Fruit fly (Drosophila melanogaster): ENCODE results near the gene ckd.

Gene ckd

dm6 chr3L:3259703-3260102, 2.0 kb downstream of the ckd start (continued):
- TF ChIP-seq topi (GFP tag; optimal IDR thresholded peaks at IDR 0.05) (peak; percentile 87), CG1621 (tag; optimal IDR thresholded peaks at IDR 0.05) (peak; percentile 91), dsx (GFP tag; optimal IDR thresholded peaks at IDR 0.05; ENCODE audit: poor library complexity, severe bottlenecking) (peak; percentile 93), CG3919 (GFP tag; optimal IDR thresholded peaks at IDR 0.05) (peak; percentile 87), svp (GFP tag) (peak; percentile 91), acj6 (GFP tag; optimal IDR thresholded peaks at IDR 0.05) (peak; percentile 88), CG6792 (GFP tag; optimal IDR thresholded peaks at IDR 0.05) (peak; percentile 91), CG6276 (GFP tag; optimal IDR thresholded peaks at IDR 0.05) (peak; percentile 79)

dm6 chr3L:3261642-3262041, 4.0 kb downstream of the ckd start:
- TF ChIP-seq Ets96B (tag; optimal IDR thresholded peaks at IDR 0.05) = no peak
- no peak for TF ChIP-seq lz (GFP tag; optimal IDR thresholded peaks at IDR 0.05)
- no peak for TF ChIP-seq acj6 (GFP tag; optimal IDR thresholded peaks at IDR 0.05)
- TF ChIP-seq spab (GFP tag; optimal IDR thresholded peaks at IDR 0.05) = no peak
- no peak for TF ChIP-seq fd59A (GFP tag; optimal IDR thresholded peaks at IDR 0.05)
- no peak for TF ChIP-seq Eip75B (GFP tag; optimal IDR thresholded peaks at IDR 0.05)
- TF ChIP-seq CG15336 (GFP tag; IDR thresholded peaks at IDR 0.05) = no peak
- TF ChIP-seq CG6792 (GFP tag; optimal IDR thresholded peaks at IDR 0.05) = no peak
- no peak for TF ChIP-seq CG11762 (GFP tag; optimal IDR thresholded peaks at IDR 0.05; ENCODE audit: insufficient read depth)

dm6 chr3L:3266306-3266705, 8.6 kb downstream of the ckd start:
- TF ChIP-seq CG6854 (GFP tag; optimal IDR thresholded peaks at IDR 0.05) = no peak
- no peak for TF ChIP-seq Hr39 (GFP tag; optimal IDR thresholded peaks at IDR 0.05)
- TF ChIP-seq fd59A (GFP tag; optimal IDR thresholded peaks at IDR 0.05) = no peak
- no peak for TF ChIP-seq esn (GFP tag; optimal IDR thresholded peaks at IDR 0.05)
- no peak for TF ChIP-seq CG11902 (GFP tag; optimal IDR thresholded peaks at IDR 0.05)
- TF ChIP-seq pdm3 (GFP tag; optimal IDR thresholded peaks at IDR 0.05) = no peak
- no peak for TF ChIP-seq Ets21C (GFP tag; optimal IDR thresholded peaks at IDR 0.05)
- TF ChIP-seq CG8119 (GFP tag; IDR thresholded peaks at IDR 0.05) = no peak
- TF ChIP-seq ss (GFP tag; optimal IDR thresholded peaks at IDR 0.05) = no peak

- TF ChIP-seq esn (GFP tag; optimal IDR thresholded peaks at IDR 0.05) (no peak), CG1621 (tag; optimal IDR thresholded peaks at IDR 0.05) (no peak), fd85E (GFP tag; optimal IDR thresholded peaks at IDR 0.05) (no peak), Hr39 (GFP tag; optimal IDR thresholded peaks at IDR 0.05) (no peak), CG8319 (GFP tag; optimal IDR thresholded peaks at IDR 0.05) (no peak), CG11294 (GFP tag; IDR thresholded peaks at IDR 0.05) (no peak)
Measured at dm6 chr3L:3268161-3268560, 10.5 kb downstream of the ckd start, which contains the start of gene CG34265. TSS of gene CG34265 (plus strand) at chr3L:3268461.

- TF ChIP-seq CG6163 (GFP tag; IDR thresholded peaks at IDR 0.05) (peak; percentile 30; the same call in 1 of the 3 replicates), Sox14 (GFP tag; optimal IDR thresholded peaks at IDR 0.05) (no peak), CG6276 (GFP tag; optimal IDR thresholded peaks at IDR 0.05) (no peak), Eip78C (GFP tag) (peak; percentile 54), topi (GFP tag; optimal IDR thresholded peaks at IDR 0.05) (no peak), Gug (GFP tag; IDR thresholded peaks at IDR 0.05) (no peak)
Measured at dm6 chr3L:3270736-3271135, 13.1 kb downstream of the ckd start, which contains the start of gene CG14960. TSS of gene CG14960 (plus strand) at chr3L:3271036.

- TF ChIP-seq CG32006 (GFP tag; optimal IDR thresholded peaks at IDR 0.05) = peak; percentile 54
- TF ChIP-seq CG8632 (GFP tag; optimal IDR thresholded peaks at IDR 0.05) = no peak
- peak; percentile 59 for TF ChIP-seq Blimp-1 (GFP tag; optimal IDR thresholded peaks at IDR 0.05)
- no peak for TF ChIP-seq fd85E (GFP tag; optimal IDR thresholded peaks at IDR 0.05)
- TF ChIP-seq CG6792 (GFP tag; optimal IDR thresholded peaks at IDR 0.05) = no peak
- no peak for TF ChIP-seq topi (GFP tag; optimal IDR thresholded peaks at IDR 0.05)
- peak; percentile 76 for TF ChIP-seq Eip78C (GFP tag)
- no peak for TF ChIP-seq CG11902 (GFP tag; optimal IDR thresholded peaks at IDR 0.05)
- no peak for TF ChIP-seq acj6 (GFP tag; optimal IDR thresholded peaks at IDR 0.05)
- TF ChIP-seq CG9139 (GFP tag; optimal IDR thresholded peaks at IDR 0.05) = no peak
- TF ChIP-seq achi (GFP tag; optimal IDR thresholded peaks at IDR 0.05) = peak; percentile 17
- no peak for TF ChIP-seq spab (GFP tag; optimal IDR thresholded peaks at IDR 0.05)
- 0 out of 2 replicates have a peak, but pooled peaks have one; percentile 16 for TF ChIP-seq CG15336 (GFP tag; IDR thresholded peaks at IDR 0.05)
- no peak for TF ChIP-seq dac (GFP tag; optimal IDR thresholded peaks at IDR 0.05)
- no peak for TF ChIP-seq CG11762 (GFP tag; optimal IDR thresholded peaks at IDR 0.05; ENCODE audit: insufficient read depth)
- no peak for TF ChIP-seq CG11294 (GFP tag; IDR thresholded peaks at IDR 0.05)
- no peak for TF ChIP-seq CG7368 (GFP tag; optimal IDR thresholded peaks at IDR 0.05)
- TF ChIP-seq CG3919 (GFP tag; optimal IDR thresholded peaks at IDR 0.05) = peak; percentile 6
- TF ChIP-seq Hr4 (GFP tag; optimal IDR thresholded peaks at IDR 0.05) = peak; percentile 40
Measured at dm6 chr3L:3274463-3275177, 16.9 kb downstream of the ckd start.
